Fruit fly (Drosophila melanogaster): ENCODE data around the gene Herp.

The Herp gene

DNA sequence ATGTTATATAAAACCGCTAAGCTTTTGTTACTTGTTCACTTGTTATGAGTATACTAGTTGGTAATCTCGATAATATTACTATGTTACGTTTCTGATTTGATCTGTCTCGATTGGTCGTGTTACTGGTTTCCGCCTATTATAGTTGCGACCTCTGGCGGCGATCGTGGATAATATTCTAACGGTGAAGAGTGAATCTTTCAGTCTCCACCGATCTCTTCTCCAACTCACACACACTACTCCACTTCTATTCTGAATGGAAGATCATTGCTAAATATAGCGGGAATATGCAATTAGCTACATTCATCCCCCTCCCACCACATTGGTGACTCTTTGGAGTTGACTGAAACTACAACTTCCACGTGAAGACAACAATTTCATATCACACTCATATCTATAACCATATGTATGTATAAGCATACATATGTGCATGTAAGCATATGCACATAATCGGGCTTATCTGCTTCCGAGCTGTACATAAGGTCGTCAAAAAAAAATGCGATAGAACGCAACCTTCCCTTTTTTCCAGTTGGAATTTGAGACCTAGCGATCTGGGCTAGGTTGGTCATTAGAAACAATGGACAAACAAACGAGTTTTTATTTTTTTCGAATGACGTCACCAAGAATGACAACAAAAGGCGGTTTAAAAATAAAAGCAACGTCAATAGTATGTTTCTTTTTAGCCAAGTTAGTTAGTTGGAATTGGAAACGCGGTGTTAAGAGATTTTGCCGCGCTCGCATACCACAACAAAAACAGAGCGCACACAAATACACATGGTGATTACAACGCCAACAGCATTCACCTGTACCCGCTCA, 9.2 kb upstream of the Herp start:
- TF ChIP-seq gl (tag; optimal IDR thresholded peaks at IDR 0.05): peak; percentile 21
- no peak for TF ChIP-seq CG14655 (GFP tag; optimal IDR thresholded peaks at IDR 0.05)

- no peak for TF ChIP-seq CG34367 (tag; optimal IDR thresholded peaks at IDR 0.05)
- no peak for TF ChIP-seq CG8159 (tag; optimal IDR thresholded peaks at IDR 0.05)
- TF ChIP-seq CG14655 (GFP tag; optimal IDR thresholded peaks at IDR 0.05): no peak
- no peak for TF ChIP-seq CG17806 (tag; optimal IDR thresholded peaks at IDR 0.05)
- no peak for TF ChIP-seq CG13204 (GFP tag; optimal IDR thresholded peaks at IDR 0.05)
- TF ChIP-seq CG10348 (GFP tag; IDR thresholded peaks at IDR 0.05): no peak
- no peak for TF ChIP-seq CG15710 (tag; optimal IDR thresholded peaks at IDR 0.05)
- TF ChIP-seq Snoo (tag; optimal IDR thresholded peaks at IDR 0.05): no peak
- no peak for TF ChIP-seq CG12605 (GFP tag; IDR thresholded peaks at IDR 0.05)
- no peak for TF ChIP-seq Ets98B (GFP tag; IDR thresholded peaks at IDR 0.05)
- no peak for TF ChIP-seq CG4496 (GFP tag; IDR thresholded peaks at IDR 0.05)
- no peak for TF ChIP-seq gl (tag; optimal IDR thresholded peaks at IDR 0.05)
- no peak for TF ChIP-seq Pif1B (GFP tag; optimal IDR thresholded peaks at IDR 0.05)
These were observed 7.7 kb upstream of the Herp start for dm6 chr2L:7807563-7807962.

- no peak for TF ChIP-seq Ets98B (GFP tag; IDR thresholded peaks at IDR 0.05)
- TF ChIP-seq CG32121 (GFP tag; IDR thresholded peaks at IDR 0.05): 0 out of 2 replicates have a peak, but pooled peaks have one; percentile 17
These were observed 4.0 kb downstream of the Herp start, which contains the start of gene LKRSDH for dm6 chr2L:7795859-7796258. Gene LKRSDH (minus strand): TSS chr2L:7795959.

DNA sequence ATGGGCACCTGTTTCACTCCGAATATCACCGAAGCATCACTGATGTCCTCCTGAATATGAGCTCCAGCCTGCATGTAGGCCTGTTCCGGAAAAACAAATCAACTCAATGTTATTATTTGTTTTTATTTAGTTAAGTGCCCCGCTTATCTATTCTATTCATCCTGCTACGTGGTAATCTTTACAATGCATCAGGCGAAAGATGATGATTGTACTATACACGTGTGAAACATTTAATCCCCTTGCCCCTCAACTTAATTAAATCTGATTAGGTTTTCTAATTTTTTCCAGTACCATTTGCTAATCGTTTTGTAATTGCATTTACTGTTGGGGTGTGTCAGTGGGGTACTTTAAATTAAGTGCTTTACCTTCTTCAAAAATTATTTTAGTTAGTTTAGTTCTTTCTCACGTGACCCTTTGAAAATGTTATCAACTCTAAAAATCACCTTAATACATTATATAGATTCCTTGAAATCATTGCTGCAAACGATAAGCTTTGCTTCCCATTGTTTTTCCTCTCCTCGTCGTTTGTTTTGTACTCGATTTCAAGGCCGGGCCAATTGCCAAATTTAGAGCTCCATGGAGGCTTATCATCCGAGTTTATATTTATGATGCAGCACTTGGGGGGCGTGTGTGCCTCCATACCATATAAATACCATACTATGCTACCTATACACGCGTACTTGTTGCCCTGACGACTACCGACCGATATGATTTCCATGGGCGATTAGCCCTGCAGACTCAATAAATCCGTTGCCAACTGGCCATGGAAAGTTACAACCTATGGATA, 5.0 kb downstream of the Herp start:
- TF ChIP-seq gl (tag; optimal IDR thresholded peaks at IDR 0.05): no peak
- TF ChIP-seq CG8159 (tag; optimal IDR thresholded peaks at IDR 0.05): no peak
- no peak for TF ChIP-seq CG14655 (GFP tag; optimal IDR thresholded peaks at IDR 0.05)
- no peak for TF ChIP-seq Snoo (tag; optimal IDR thresholded peaks at IDR 0.05)
- TF ChIP-seq D1 (tag; optimal IDR thresholded peaks at IDR 0.05): no peak
- no peak for TF ChIP-seq CG4496 (GFP tag; IDR thresholded peaks at IDR 0.05)
- no peak for TF ChIP-seq EcR (GFP tag; optimal IDR thresholded peaks at IDR 0.05)
- TF ChIP-seq CG34367 (tag; optimal IDR thresholded peaks at IDR 0.05): no peak
- no peak for TF ChIP-seq CG15710 (tag; optimal IDR thresholded peaks at IDR 0.05)
- TF ChIP-seq CG10348 (GFP tag; IDR thresholded peaks at IDR 0.05): no peak

dm6 chr2L:7791356-7791738, 8.5 kb downstream of the Herp start:
- TF ChIP-seq CG15710 (tag; optimal IDR thresholded peaks at IDR 0.05): no peak
- TF ChIP-seq gl (tag; optimal IDR thresholded peaks at IDR 0.05): no peak

dm6 chr2L:7790448-7791355, 9.2 kb downstream of the Herp start, which contains the start of gene CG7149:
Gene CG7149 (minus strand): TSS chr2L:7790557.
- TF ChIP-seq EcR (GFP tag; optimal IDR thresholded peaks at IDR 0.05) (peak; percentile 52), rn (GFP tag; IDR thresholded peaks at IDR 0.05) (no peak), CG32121 (GFP tag; IDR thresholded peaks at IDR 0.05) (no peak), Pif1B (GFP tag; optimal IDR thresholded peaks at IDR 0.05) (no peak), CG9948 (tag; optimal IDR thresholded peaks at IDR 0.05) (no peak), CG14655 (GFP tag; optimal IDR thresholded peaks at IDR 0.05) (peak; percentile 20), gl (tag; optimal IDR thresholded peaks at IDR 0.05) (no peak), CG17806 (tag; optimal IDR thresholded peaks at IDR 0.05) (no peak), CG8301 (tag; optimal IDR thresholded peaks at IDR 0.05) (no peak), Ets98B (GFP tag; IDR thresholded peaks at IDR 0.05) (no peak; the same call in 1 of the 2 replicates), Pif1A (GFP tag; optimal IDR thresholded peaks at IDR 0.05) (no peak), CG13204 (GFP tag; optimal IDR thresholded peaks at IDR 0.05) (peak; percentile 67), CG15710 (tag; optimal IDR thresholded peaks at IDR 0.05) (no peak), CG34367 (tag; optimal IDR thresholded peaks at IDR 0.05) (no peak), CG4496 (GFP tag; IDR thresholded peaks at IDR 0.05) (peak; percentile 37; the same call in 1 of the 3 replicates), Snoo (tag; optimal IDR thresholded peaks at IDR 0.05) (peak; percentile 25), D1 (tag; optimal IDR thresholded peaks at IDR 0.05) (no peak), CG10348 (GFP tag; IDR thresholded peaks at IDR 0.05) (no peak), CG8159 (tag; optimal IDR thresholded peaks at IDR 0.05) (peak; percentile 46), fd96Ca (GFP tag; IDR thresholded peaks at IDR 0.05) (peak; percentile 13; the same call in 1 of the 3 replicates), CG12605 (GFP tag; IDR thresholded peaks at IDR 0.05) (0 out of 2 replicates have a peak, but pooled peaks have one; percentile 11)
